Fruit fly (Drosophila melanogaster) whole organism: ENCODE data around the gene CG43220.

ENCODE experiments used
- EcR ChIP-seq, 2 experiments: fragments of >200 bp; optimal IDR thresholded peaks; 2 replicates each; lab custom pipeline; 2017; ENCODE audit warnings: missing biosample characterization in 2 of 2, missing genetic modification characterization in 2 of 2, missing genetic modification reagents in 2 of 2
- pan ChIP-seq: fragments of >200 bp; optimal IDR thresholded peaks from 2 replicates; lab custom pipeline; 2017

dm6 chr2L:17533794-17534193 is 47.4 kb downstream of the CG43220 start:
- TF ChIP-seq EcR (GFP tag; optimal IDR thresholded peaks at IDR 0.05; lab: Kevin White, UChicago): no peak
- TF ChIP-seq pan (lab: Kevin White, UChicago): no peak
